Fruit fly (Drosophila melanogaster) Kc167 (cell line): ENCODE measurements around the gene CG31268.

ENCODE experiments used
- Myc ChIP-seq: fragments of >200 bp; optimal IDR thresholded peaks from 2 replicates; lab custom pipeline; 2017; ENCODE audit warnings: missing external identifiers
- Sin3A ChIP-seq: fragments of >200 bp; optimal IDR thresholded peaks from 2 replicates; lab custom pipeline; 2018; ENCODE audit warnings: missing external identifiers
- psq ChIP-seq: fragments of >200 bp; optimal IDR thresholded peaks from 2 replicates; lab custom pipeline; 2017; ENCODE audit warnings: missing external identifiers
- ttk ChIP-seq: sonication (Bioruptor generic); optimal IDR thresholded peaks from 2 replicates; lab custom pipeline; 2017; ENCODE audit warnings: missing external identifiers

dm6 chr3R:17061736-17062371 lies 30.3 kb downstream of the CG31268 start:
- no peak for TF ChIP-seq ttk (lab: Kevin White, UChicago)
- no peak for TF ChIP-seq Myc (lab: Kevin White, UChicago)
- no peak for TF ChIP-seq psq (lab: Kevin White, UChicago)
- no peak for TF ChIP-seq Sin3A (lab: Kevin White, UChicago)
